Fruit fly (Drosophila melanogaster): ENCODE data around the gene CG43074.

dm6 chr3L:3517894-3518293, 33.4 kb upstream of the CG43074 start:
- TF ChIP-seq usp (GFP tag; optimal IDR thresholded peaks at IDR 0.05) (no peak), br (GFP tag; optimal IDR thresholded peaks at IDR 0.05) (peak; percentile 96), psq (GFP tag; optimal IDR thresholded peaks at IDR 0.05) (peak; percentile 93), tai (GFP tag; optimal IDR thresholded peaks at IDR 0.05) (peak; percentile 87)

Data from whole organism, wandering third instar larva.